Fruit fly (Drosophila melanogaster) whole organism, embryonic: ENCODE results near the gene CG43072.
A peak's percentile ranks its signal among the peaks of the same experiment; 100 is the strongest.

Experiments
- Ada2b ChIP-seq: fragments of 200-800 bp; sonication (Bioruptor generic); IDR thresholded peaks from 2 replicates; pipeline ENCODE4 v1.3.6; 2022; ENCODE audit warnings: missing biosample characterization, missing genetic modification characterization
- Blimp-1 ChIP-seq: fragments of 200-800 bp; sonication (Bioruptor generic); optimal IDR thresholded peaks from 3 replicates; lab custom pipeline; 2018; ENCODE audit warnings: missing biosample characterization, missing genetic modification characterization, mild to moderate bottlenecking, moderate library complexity, missing genetic modification reagents
- CG11247 ChIP-seq: fragments of 200-800 bp; sonication (Bioruptor generic); IDR thresholded peaks from 2 replicates; pipeline ENCODE4 v1.3.6; 2022; ENCODE audit warnings: missing biosample characterization, missing genetic modification characterization
- CG11504 ChIP-seq: fragments of 200-800 bp; sonication (Bioruptor generic); optimal IDR thresholded peaks from 3 replicates; lab custom pipeline; 2019; ENCODE audit warnings: missing biosample characterization, mild to moderate bottlenecking, missing genetic modification characterization, moderate library complexity
- CG11560 ChIP-seq: fragments of 200-800 bp; sonication (Bioruptor generic); IDR thresholded peaks from 3 replicates; pipeline ENCODE4 v1.3.6; 2022; ENCODE audit warnings: missing biosample characterization, missing genetic modification characterization
- CG12391 ChIP-seq: fragments of 200-800 bp; sonication (Bioruptor generic); optimal IDR thresholded peaks from 3 replicates; lab custom pipeline; 2018; ENCODE audit warnings: missing biosample characterization, mild to moderate bottlenecking, missing genetic modification characterization, moderate library complexity
- CG12769 ChIP-seq: fragments of 200-800 bp; sonication (Bioruptor generic); optimal IDR thresholded peaks from 2 replicates; lab custom pipeline; 2019; ENCODE audit warnings: missing biosample characterization, mild to moderate bottlenecking, missing genetic modification characterization, moderate library complexity
- CG13296 ChIP-seq: fragments of 200-800 bp; sonication (Bioruptor generic); optimal IDR thresholded peaks from 3 replicates; lab custom pipeline; 2018; ENCODE audit warnings: missing biosample characterization, mild to moderate bottlenecking, missing genetic modification characterization
- CG14050 ChIP-seq: fragments of 200-800 bp; sonication (Bioruptor generic); IDR thresholded peaks from 3 replicates; pipeline ENCODE4 v1.3.6; 2022; ENCODE audit warnings: missing biosample characterization, missing genetic modification characterization
- CG15011 ChIP-seq: fragments of 200-800 bp; sonication (Bioruptor generic); optimal IDR thresholded peaks from 3 replicates; lab custom pipeline; 2018; ENCODE audit warnings: missing biosample characterization, mild to moderate bottlenecking, missing genetic modification characterization
- CG17361 ChIP-seq: fragments of 200-800 bp; sonication (Bioruptor generic); IDR thresholded peaks from 3 replicates; pipeline ENCODE4 v1.3.6; 2022; ENCODE audit warnings: missing biosample characterization, missing genetic modification characterization
- CG17568 ChIP-seq: fragments of 200-800 bp; sonication (Bioruptor generic); optimal IDR thresholded peaks from 2 replicates; lab custom pipeline; 2018; ENCODE audit warnings: missing biosample characterization, mild to moderate bottlenecking, missing genetic modification characterization, moderate library complexity
- CG18476 ChIP-seq: fragments of 200-800 bp; sonication (Bioruptor generic); optimal IDR thresholded peaks from 2 replicates; lab custom pipeline; 2016; ENCODE audit warnings: missing biosample characterization, mild to moderate bottlenecking, missing genetic modification characterization
- CG30020 ChIP-seq: fragments of 200-800 bp; optimal IDR thresholded peaks from 2 replicates; lab custom pipeline; 2019; ENCODE audit warnings: missing biosample characterization, mild to moderate bottlenecking, missing genetic modification characterization, moderate library complexity
- CG32532 ChIP-seq: fragments of 200-800 bp; sonication (Bioruptor generic); IDR thresholded peaks from 2 replicates; pipeline ENCODE4 v1.3.6; 2022; ENCODE audit warnings: missing biosample characterization, missing genetic modification characterization
- CG33557 ChIP-seq: fragments of 200-800 bp; sonication (Bioruptor generic); optimal IDR thresholded peaks from 2 replicates; lab custom pipeline; 2019; ENCODE audit warnings: missing biosample characterization, mild to moderate bottlenecking, missing genetic modification characterization, moderate library complexity
- CG4424 ChIP-seq: fragments of 200-800 bp; sonication (Bioruptor generic); optimal IDR thresholded peaks from 3 replicates; lab custom pipeline; 2016; ENCODE audit warnings: missing biosample characterization, missing genetic modification characterization
- CG5180 ChIP-seq: fragments of 200-800 bp; sonication (Bioruptor generic); optimal IDR thresholded peaks from 3 replicates; lab custom pipeline; 2017; ENCODE audit warnings: missing biosample characterization, missing genetic modification characterization, mild to moderate bottlenecking, moderate library complexity, missing genetic modification reagents
- CG6175 ChIP-seq: fragments of 200-800 bp; sonication (Bioruptor generic); IDR thresholded peaks from 3 replicates; pipeline ENCODE4 v1.3.6; 2022; ENCODE audit warnings: missing biosample characterization, missing genetic modification characterization
- CG6813 ChIP-seq: fragments of 200-800 bp; sonication (Bioruptor generic); optimal IDR thresholded peaks from 2 replicates; lab custom pipeline; 2017; ENCODE audit warnings: missing biosample characterization, missing genetic modification characterization, mild to moderate bottlenecking, moderate library complexity, missing genetic modification reagents
- CG7271 ChIP-seq: fragments of 200-800 bp; sonication (Bioruptor generic); optimal IDR thresholded peaks from 2 replicates; lab custom pipeline; 2018; ENCODE audit warnings: missing biosample characterization, mild to moderate bottlenecking, missing genetic modification characterization, moderate library complexity
- CG7357 ChIP-seq: fragments of 200-800 bp; sonication (Bioruptor generic); IDR thresholded peaks from 3 replicates; pipeline ENCODE4 v1.3.6; 2022; ENCODE audit warnings: missing biosample characterization, missing genetic modification characterization
- CG7839 ChIP-seq: fragments of 200-800 bp; sonication (Bioruptor generic); optimal IDR thresholded peaks from 3 replicates; lab custom pipeline; 2018; ENCODE audit warnings: missing biosample characterization, mild to moderate bottlenecking, missing genetic modification characterization, moderate library complexity
- CG9437 ChIP-seq: fragments of 200-800 bp; sonication (Bioruptor generic); optimal IDR thresholded peaks from 2 replicates; lab custom pipeline; 2018; ENCODE audit warnings: missing biosample characterization, mild to moderate bottlenecking, missing genetic modification characterization
- E2f1 ChIP-seq: fragments of 200-800 bp; sonication (Bioruptor generic); IDR thresholded peaks from 2 replicates; pipeline ENCODE4 v1.3.6; 2022; ENCODE audit warnings: missing biosample characterization, missing genetic modification characterization
- ERR ChIP-seq: fragments of 200-800 bp; sonication (Bioruptor generic); optimal IDR thresholded peaks from 2 replicates; lab custom pipeline; 2016; ENCODE audit warnings: missing biosample characterization, missing genetic modification characterization
- H15 ChIP-seq: fragments of 200-800 bp; sonication (Bioruptor generic); IDR thresholded peaks from 3 replicates; pipeline ENCODE4 v1.3.6; 2022; ENCODE audit warnings: missing biosample characterization, missing genetic modification characterization
- Hmr ChIP-seq: fragments of 200-800 bp; sonication (Bioruptor generic); optimal IDR thresholded peaks from 3 replicates; lab custom pipeline; 2017; ENCODE audit warnings: mild to moderate bottlenecking, missing biosample characterization, missing genetic modification reagents, missing genetic modification characterization
- Hsf ChIP-seq: fragments of 200-800 bp; sonication (Bioruptor generic); optimal IDR thresholded peaks from 3 replicates; lab custom pipeline; 2016; ENCODE audit warnings: missing biosample characterization, missing genetic modification characterization
- Meics ChIP-seq: fragments of 200-800 bp; sonication (Bioruptor generic); optimal IDR thresholded peaks from 2 replicates; lab custom pipeline; 2017; ENCODE audit warnings: missing biosample characterization, mild to moderate bottlenecking, missing genetic modification characterization
- NFAT ChIP-seq: fragments of 200-800 bp; sonication (Bioruptor generic); IDR thresholded peaks from 2 replicates; pipeline ENCODE4 v1.3.6; 2022; ENCODE audit warnings: missing biosample characterization, missing genetic modification characterization
- Nf-YC ChIP-seq: fragments of 200-800 bp; optimal IDR thresholded peaks from 3 replicates; lab custom pipeline; 2019; ENCODE audit warnings: missing biosample characterization, mild to moderate bottlenecking, missing genetic modification characterization, moderate library complexity
- Oli ChIP-seq: fragments of 200-800 bp; sonication (Bioruptor generic); optimal IDR thresholded peaks from 2 replicates; lab custom pipeline; 2018; ENCODE audit warnings: missing biosample characterization, mild to moderate bottlenecking, missing genetic modification characterization, moderate library complexity
- Sox102F ChIP-seq: fragments of 200-800 bp; sonication (Bioruptor generic); optimal IDR thresholded peaks from 2 replicates; lab custom pipeline; 2018; ENCODE audit warnings: missing biosample characterization, mild to moderate bottlenecking, missing genetic modification characterization, moderate library complexity
- Sry-β ChIP-seq: fragments of 200-800 bp; sonication (Bioruptor generic); optimal IDR thresholded peaks from 2 replicates; lab custom pipeline; 2018; ENCODE audit warnings: missing biosample characterization, mild to moderate bottlenecking, missing genetic modification characterization, moderate library complexity
- chif ChIP-seq, 2 experiments: fragments of 200-800 bp; sonication (Bioruptor generic); optimal IDR thresholded peaks; 3 replicates each; lab custom pipeline; 2016; ENCODE audit warnings: missing biosample characterization in 2 of 2, missing genetic modification characterization in 2 of 2
- ci ChIP-seq: fragments of 200-800 bp; sonication (Bioruptor generic); IDR thresholded peaks from 3 replicates; pipeline ENCODE4 v1.3.6; 2022; ENCODE audit warnings: missing biosample characterization, missing genetic modification characterization
- dmrt99B ChIP-seq: fragments of 200-800 bp; sonication (Bioruptor generic); optimal IDR thresholded peaks from 2 replicates; lab custom pipeline; 2018; ENCODE audit warnings: missing biosample characterization, mild to moderate bottlenecking, missing genetic modification characterization, moderate library complexity
- gem ChIP-seq: fragments of 200-800 bp; sonication (Bioruptor generic); optimal IDR thresholded peaks from 2 replicates; lab custom pipeline; 2019; ENCODE audit warnings: missing biosample characterization, mild to moderate bottlenecking, missing genetic modification characterization, moderate library complexity
- lab ChIP-seq: fragments of 200-800 bp; sonication (Bioruptor generic); optimal IDR thresholded peaks from 3 replicates; lab custom pipeline; 2017; ENCODE audit warnings: missing biosample characterization, missing genetic modification characterization, mild to moderate bottlenecking, moderate library complexity, missing genetic modification reagents
- lilli ChIP-seq: fragments of 200-800 bp; sonication (Bioruptor generic); optimal IDR thresholded peaks from 3 replicates; lab custom pipeline; 2016; ENCODE audit warnings: missing biosample characterization, missing genetic modification characterization
- nmo ChIP-seq: fragments of 200-800 bp; sonication (Bioruptor generic); optimal IDR thresholded peaks from 2 replicates; lab custom pipeline; 2018; ENCODE audit warnings: missing biosample characterization, mild to moderate bottlenecking, missing genetic modification characterization, moderate library complexity
- ranshi ChIP-seq: fragments of 200-800 bp; sonication (Bioruptor generic); IDR thresholded peaks from 2 replicates; pipeline ENCODE4 v1.3.6; 2022; ENCODE audit warnings: missing biosample characterization, missing genetic modification characterization
- row ChIP-seq: fragments of 200-800 bp; sonication (Bioruptor generic); IDR thresholded peaks from 3 replicates; pipeline ENCODE4 v1.3.6; 2022; ENCODE audit warnings: missing biosample characterization, missing genetic modification characterization
- sr ChIP-seq: fragments of 200-800 bp; sonication (Bioruptor generic); IDR thresholded peaks from 3 replicates; pipeline ENCODE4 v1.3.6; 2022; ENCODE audit warnings: missing biosample characterization, missing genetic modification characterization
- tio ChIP-seq: fragments of 200-800 bp; sonication (Bioruptor generic); optimal IDR thresholded peaks from 2 replicates; lab custom pipeline; 2017; ENCODE audit warnings: missing biosample characterization, missing genetic modification characterization, inconsistent platforms
- usp ChIP-seq: fragments of >200 bp; optimal IDR thresholded peaks from 2 replicates; lab custom pipeline; 2017; ENCODE audit warnings: missing biosample characterization, missing genetic modification characterization

Gene CG43072

DNA sequence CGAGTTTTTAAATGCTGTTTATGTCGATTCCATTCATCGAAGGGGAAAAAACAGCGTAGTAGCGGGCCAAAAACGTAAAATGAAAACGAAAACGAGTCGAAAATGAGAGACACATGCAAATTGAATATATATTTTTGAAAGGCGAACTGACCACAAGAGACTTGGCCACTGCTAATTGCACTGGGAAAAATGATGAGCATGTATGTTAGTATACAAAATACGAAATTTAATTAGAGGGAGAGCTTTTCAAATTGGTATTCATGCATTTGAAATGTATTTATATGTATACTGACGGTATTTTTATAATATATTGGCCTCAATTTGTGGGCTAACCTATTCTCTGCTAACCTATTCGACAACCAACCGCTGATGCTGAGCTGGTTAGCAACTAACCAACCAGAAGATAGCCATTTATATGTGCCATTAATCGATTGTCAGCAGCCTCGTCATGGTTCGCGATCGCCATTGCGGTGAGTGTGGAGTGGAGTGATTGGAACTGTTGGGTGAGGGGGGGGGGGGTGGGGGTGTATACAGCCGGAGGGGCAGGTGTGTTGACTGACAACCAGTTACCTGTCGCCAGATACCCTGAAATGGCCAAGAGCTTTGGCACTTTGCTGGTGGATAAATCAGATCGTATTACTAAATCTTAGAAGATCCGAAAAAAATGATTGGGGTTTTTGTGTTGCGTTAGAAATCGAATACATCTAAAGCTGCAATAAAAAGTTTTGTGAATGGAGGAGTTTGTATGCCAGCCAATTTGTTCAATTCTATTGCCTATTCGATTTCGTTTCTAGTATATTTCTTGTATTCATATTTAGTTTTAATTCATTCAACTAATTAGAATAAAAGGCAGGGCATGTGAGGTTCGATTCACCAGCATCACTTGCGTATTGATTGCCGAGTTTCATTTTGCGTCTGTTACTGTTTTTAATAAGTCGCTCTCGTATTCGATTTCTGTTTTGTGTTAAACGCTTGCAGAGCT, 23.4 kb upstream of the CG43072 start (continued):
- TF ChIP-seq CG17361 (GFP tag; lab: Robert Waterston, UW) (peak; percentile 41; the same call in 1 of the 3 replicates), sr (GFP tag; lab: Robert Waterston, UW) (no peak), NFAT (GFP tag; lab: Robert Waterston, UW) (peak; percentile 25; the same call in 1 of the 2 replicates), CG6175 (GFP tag; lab: Robert Waterston, UW) (0 out of 3 replicates have a peak, but pooled peaks have one; percentile 32), CG14050 (peak; percentile 38; the same call in 1 of the 3 replicates), CG12769 (tag; lab: Kevin White, UChicago) (peak; percentile 58), chif (GFP tag; optimal IDR thresholded peaks at IDR 0.05; lab: Kevin White, UChicago) (no peak), CG12391 (tag; lab: Kevin White, UChicago) (peak; percentile 8), Sox102F (GFP tag; lab: Kevin White, UChicago) (peak; percentile 21), usp (GFP tag; lab: Kevin White, UChicago) (no peak), CG17568 (GFP tag; lab: Kevin White, UChicago) (no peak), dmrt99B (tag; lab: Kevin White, UChicago) (peak; percentile 47), CG33557 (GFP tag; lab: Kevin White, UChicago) (no peak), tio (GFP tag; lab: Kevin White, UChicago) (peak; percentile 3), CG32532 (GFP tag; lab: Robert Waterston, UW) (peak; percentile 12; the same call in 1 of the 2 replicates), H15 (GFP tag; lab: Robert Waterston, UW) (peak; percentile 18; the same call in 1 of the 3 replicates), CG7357 (GFP tag; lab: Robert Waterston, UW) (peak; percentile 51; the same call in 1 of the 3 replicates), CG18476 (no peak), Ada2b (peak; percentile 46; the same call in 1 of the 2 replicates), row (peak; percentile 51), CG13296 (GFP tag; lab: Kevin White, UChicago) (no peak), Nf-YC (peak; percentile 73), CG30020 (tag; lab: Kevin White, UChicago) (no peak), nmo (GFP tag; lab: Kevin White, UChicago) (peak; percentile 9), ci (GFP tag; lab: Robert Waterston, UW) (peak; percentile 56; the same call in 1 of the 3 replicates), Blimp-1 (GFP tag; lab: Kevin White, UChicago) (peak; percentile 53), CG5180 (GFP tag; lab: Kevin White, UChicago) (peak; percentile 7), CG9437 (GFP tag; lab: Kevin White, UChicago) (peak; percentile 11), Meics (peak; percentile 51), gem (tag; lab: Kevin White, UChicago) (peak; percentile 50), lilli (peak; percentile 30), CG11247 (GFP tag; lab: Robert Waterston, UW) (0 out of 2 replicates have a peak, but pooled peaks have one; percentile 8), CG4424 (no peak), CG7271 (tag; lab: Kevin White, UChicago) (no peak), CG7839 (tag; lab: Kevin White, UChicago) (peak; percentile 19), E2f1 (GFP tag; lab: Robert Waterston, UW) (peak; percentile 46; the same call in 1 of the 2 replicates), ranshi (GFP tag; lab: Robert Waterston, UW) (0 out of 2 replicates have a peak, but pooled peaks have one; percentile 15), CG15011 (GFP tag; lab: Kevin White, UChicago) (peak; percentile 12), lab (GFP tag; lab: Kevin White, UChicago) (peak; percentile 44), Hmr (GFP tag; lab: Kevin White, UChicago) (peak; percentile 4), Oli (tag; lab: Kevin White, UChicago) (peak; percentile 49), CG11504 (tag; lab: Kevin White, UChicago) (peak; percentile 41), CG6813 (GFP tag; lab: Kevin White, UChicago) (no peak), CG11560 (tag; lab: Robert Waterston, UW) (no peak), Hsf (GFP tag; lab: Kevin White, UChicago) (peak; percentile 6), Sry-β (GFP tag; lab: Kevin White, UChicago) (no peak), ERR (GFP tag; lab: Kevin White, UChicago) (no peak)
